Worm (Caenorhabditis elegans): Measurements from ENCODE around the gene pqn-31.
A peak's percentile ranks its signal among the peaks of the same experiment; 100 is the strongest.

Gene pqn-31

ce11 chrV:9078067-9078581 is 31.3 kb upstream of the pqn-31 start:
- TF ChIP-seq nhr-28 (tag; optimal IDR thresholded peaks at IDR 0.05): peak; percentile 66
- no peak for TF ChIP-seq zag-1 (tag; optimal IDR thresholded peaks at IDR 0.05)
- peak in 1 of 2 experiments; percentile 53 for TF ChIP-seq unc-62 (GFP tag; optimal IDR thresholded peaks at IDR 0.05 in 1 of 2)
- TF ChIP-seq unc-62 (tag; optimal IDR thresholded peaks at IDR 0.05): no peak
- no peak for TF ChIP-seq ztf-11 (tag; optimal IDR thresholded peaks at IDR 0.05)

ce11 chrV:9078815-9079525 is 30.4 kb upstream of the pqn-31 start:
- TF ChIP-seq lin-1 (GFP tag; IDR thresholded peaks at IDR 0.05) (no peak), hlh-30 (tag; optimal IDR thresholded peaks at IDR 0.05; ENCODE audit: insufficient read depth) (peak; percentile 52), nhr-25 (tag; optimal IDR thresholded peaks at IDR 0.05; ENCODE audit: borderline replicate concordance, insufficient read depth) (no peak), nhr-11 (tag; optimal IDR thresholded peaks at IDR 0.05) (no peak), nhr-48 (tag; optimal IDR thresholded peaks at IDR 0.05) (peak; percentile 85), egl-43 (GFP tag; IDR thresholded peaks at IDR 0.05) (no peak), mxl-3 (GFP tag; optimal IDR thresholded peaks at IDR 0.05) (no peak), dve-1 (tag; optimal IDR thresholded peaks at IDR 0.05; ENCODE audit: insufficient read depth) (peak; percentile 74), nhr-111 (GFP tag; optimal IDR thresholded peaks at IDR 0.05) (no peak), fos-1 (tag; optimal IDR thresholded peaks at IDR 0.05) (no peak), gei-8 (GFP tag; optimal IDR thresholded peaks at IDR 0.05) (peak; percentile 44), ceh-82 (tag; optimal IDR thresholded peaks at IDR 0.05) (no peak), lim-7 (GFP tag; IDR thresholded peaks at IDR 0.05) (no peak), daf-19 (GFP tag; conservative IDR thresholded peaks at IDR 0.05) (no peak), D1046.2 (GFP tag; IDR thresholded peaks at IDR 0.05) (no peak), dmd-8 (GFP tag; IDR thresholded peaks at IDR 0.05) (no peak), egl-27 (tag; optimal IDR thresholded peaks at IDR 0.05) (no peak), dmd-6 (GFP tag; IDR thresholded peaks at IDR 0.05) (peak; percentile 91), aly-2 (tag; optimal IDR thresholded peaks at IDR 0.05) (no peak), zag-1 (tag; optimal IDR thresholded peaks at IDR 0.05) (no peak), aha-1 (tag) (peak; percentile 89), unc-39 (tag; optimal IDR thresholded peaks at IDR 0.05) (no peak), Y105C5A.15 (GFP tag; IDR thresholded peaks at IDR 0.05) (no peak), nhr-10 (tag; optimal IDR thresholded peaks at IDR 0.05) (no peak), daf-16 (GFP tag; optimal IDR thresholded peaks at IDR 0.05) (peak in 1 of 2 experiments; percentile 60), daf-16 (tag; optimal IDR thresholded peaks at IDR 0.05) (peak; percentile 93), Y75B8A.6 (GFP tag; IDR thresholded peaks at IDR 0.05) (no peak), mep-1 (tag; optimal IDR thresholded peaks at IDR 0.05) (no peak), daf-12 (tag; optimal IDR thresholded peaks at IDR 0.05) (no peak), attf-4 (tag; optimal IDR thresholded peaks at IDR 0.05) (no peak), php-3 (GFP tag; IDR thresholded peaks at IDR 0.05) (no peak), skn-1 (tag; optimal IDR thresholded peaks at IDR 0.05) (no peak), unc-130 (GFP tag; optimal IDR thresholded peaks at IDR 0.05) (no peak), mes-2 (tag; optimal IDR thresholded peaks at IDR 0.05; ENCODE audit: poor library complexity, severe bottlenecking) (peak; percentile 33), tra-1 (GFP tag; IDR thresholded peaks at IDR 0.05) (peak; percentile 44; the same call in 1 of the 2 replicates), nhr-237 (tag; optimal IDR thresholded peaks at IDR 0.05) (no peak), tag-97 (GFP tag; IDR thresholded peaks at IDR 0.05) (no peak), ama-1 (optimal IDR thresholded peaks at IDR 0.05) (no peak), cey-2 (tag; optimal IDR thresholded peaks at IDR 0.05; ENCODE audit: borderline replicate concordance, insufficient read depth) (no peak), jun-1 (tag; optimal IDR thresholded peaks at IDR 0.05) (no peak), pha-4 (GFP tag; IDR thresholded peaks at IDR 0.05) (no peak), pha-4 (tag; optimal IDR thresholded peaks at IDR 0.05) (no peak), ceh-62 (tag; optimal IDR thresholded peaks at IDR 0.05) (no peak), lsy-2 (tag; optimal IDR thresholded peaks at IDR 0.05) (no peak), hif-1 (tag; optimal IDR thresholded peaks at IDR 0.05) (peak; percentile 2 to 94)

Data from whole organism, L4 larva.